Fruit fly (Drosophila melanogaster) Kc167 (cell line): ENCODE results near the gene Gli.
"Not testable (repeated sequence)": the region's sequence is repeated elsewhere in the genome, so short reads cannot be mapped to it uniquely, and the experiment has no call there.

Experiments
- Myc ChIP-seq: fragments of >200 bp; optimal IDR thresholded peaks from 2 replicates; lab custom pipeline; 2017; ENCODE audit warnings: missing external identifiers
- Sin3A ChIP-seq: fragments of >200 bp; optimal IDR thresholded peaks from 2 replicates; lab custom pipeline; 2018; ENCODE audit warnings: missing external identifiers
- h ChIP-seq: fragments of >200 bp; optimal IDR thresholded peaks from 3 replicates; lab custom pipeline; 2018; ENCODE audit warnings: missing external identifiers
- insv ChIP-seq: fragments of >200 bp; optimal IDR thresholded peaks from 3 replicates; lab custom pipeline; 2018; ENCODE audit warnings: missing external identifiers
- psq ChIP-seq: fragments of >200 bp; optimal IDR thresholded peaks from 2 replicates; lab custom pipeline; 2017; ENCODE audit warnings: missing external identifiers
- ttk ChIP-seq: sonication (Bioruptor generic); optimal IDR thresholded peaks from 2 replicates; lab custom pipeline; 2017; ENCODE audit warnings: missing external identifiers

dm6 chr2L:15718172-15718571, 44.4 kb downstream of the Gli start, which contains the start of gene stol:
- TF ChIP-seq Sin3A (lab: Kevin White, UChicago); h (lab: Kevin White, UChicago); psq (lab: Kevin White, UChicago); insv; Myc (lab: Kevin White, UChicago); ttk (lab: Kevin White, UChicago): not testable (repeated sequence)
